Worm (Caenorhabditis elegans): ENCODE results near the gene F10E9.4.

DNA sequence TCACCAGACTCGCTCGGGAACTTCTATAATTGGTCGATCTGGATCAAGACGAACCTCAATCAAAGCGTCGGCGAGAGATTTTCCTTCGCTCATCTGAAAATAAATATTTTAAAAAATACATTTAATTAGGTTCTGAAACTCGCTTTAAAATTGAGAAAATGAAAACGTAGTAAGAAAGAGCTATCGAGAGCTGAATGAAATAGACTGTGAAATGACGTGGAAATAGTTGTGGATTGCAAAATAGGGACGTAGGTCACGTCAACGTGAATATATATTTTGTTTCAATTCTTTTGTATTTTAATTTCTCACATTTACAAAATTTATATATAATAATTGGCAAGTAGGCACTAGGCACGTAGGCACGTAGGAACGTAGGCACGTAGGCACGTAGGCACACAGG lies 26.1 kb downstream of the F10E9.4 start, which contains the start of gene ZC262.4:
- TF ChIP-seq ceh-36 (tag; optimal IDR thresholded peaks at IDR 0.05) (no peak), hmbx-1 (tag; optimal IDR thresholded peaks at IDR 0.05) (no peak), flt-1 (GFP tag; IDR thresholded peaks at IDR 0.05) (no peak), ama-1 (optimal IDR thresholded peaks at IDR 0.05) (no peak), ceh-13 (GFP tag; optimal IDR thresholded peaks at IDR 0.05) (no peak), sea-1 (GFP tag; conservative IDR thresholded peaks at IDR 0.05) (no peak), scrt-1 (GFP tag; IDR thresholded peaks at IDR 0.05) (no peak), pes-1 (GFP tag; IDR thresholded peaks at IDR 0.05) (no peak), tbx-11 (GFP tag; IDR thresholded peaks at IDR 0.05) (no peak), F13C5.2 (tag; optimal IDR thresholded peaks at IDR 0.05) (no peak), hmg-4 (GFP tag; optimal IDR thresholded peaks at IDR 0.05) (no peak), ets-7 (tag; optimal IDR thresholded peaks at IDR 0.05) (no peak), hnd-1 (tag; optimal IDR thresholded peaks at IDR 0.05) (no peak)

All from whole organism, early embryonic.